Worm (Caenorhabditis elegans) whole organism, L3 larva: ENCODE results near the gene ZK1055.4.

Source experiments
- ZK546.5 ChIP-seq: sonication (generic microtip); optimal IDR thresholded peaks from 2 replicates; lab custom pipeline; 2017; ENCODE audit warnings: missing biosample characterization, missing genetic modification characterization
- ama-1 ChIP-seq: fragments of 150-350 bp; optimal IDR thresholded peaks from 2 replicates; lab custom pipeline; 2018
- nfya-1 ChIP-seq: sonication (generic microtip); optimal IDR thresholded peaks from 2 replicates; lab custom pipeline; 2017; ENCODE audit warnings: missing genetic modification characterization, mild to moderate bottlenecking, missing compliant biosample characterization, antibody characterized with exemption, moderate library complexity; ENCODE audit not compliant: insufficient read depth
- pha-4 ChIP-seq: fragments of 150-350 bp; optimal IDR thresholded peaks from 2 replicates; lab custom pipeline; 2014; ENCODE audit warnings: missing biosample characterization, missing genetic modification reagents, missing genetic modification characterization
- pqm-1 ChIP-seq: fragments of 150-350 bp; optimal IDR thresholded peaks from 2 replicates; lab custom pipeline; 2017; ENCODE audit warnings: missing biosample characterization, missing genetic modification characterization, inconsistent platforms
- unc-62 ChIP-seq: fragments of 150-350 bp; sonication (generic microtip); optimal IDR thresholded peaks from 4 replicates; lab custom pipeline; 2014; ENCODE audit warnings: missing biosample characterization, missing genetic modification reagents, missing genetic modification characterization

ce11 chrV:6606197-6606596, 24.3 kb downstream of the ZK1055.4 start:
- TF ChIP-seq pqm-1 (tag; lab: Kevin White, UChicago), result peak; percentile 5
- TF ChIP-seq nfya-1 (tag; lab: Kevin White, UChicago), result no peak
- no peak for TF ChIP-seq unc-62 (GFP tag; lab: Kevin White, UChicago)
- TF ChIP-seq pha-4 (tag; lab: Kevin White, UChicago), result peak; percentile 45
- no peak for TF ChIP-seq ZK546.5 (tag; lab: Kevin White, UChicago)
- no peak for TF ChIP-seq ama-1 (lab: Kevin White, UChicago)
